Worm (Caenorhabditis elegans): Measurements from ENCODE around the gene glf-1.

glf-1 gene

ce11 chrIV:5885180-5885887, at the start of gene glf-1:
Gene glf-1, plus strand, starts transcription at chrIV:5885835.
- TF ChIP-seq nfya-1 (tag; optimal IDR thresholded peaks at IDR 0.05; ENCODE audit: insufficient read depth): no peak
- peak; percentile 30 for TF ChIP-seq nhr-23 (tag; optimal IDR thresholded peaks at IDR 0.05)
- peak; percentile 84 for TF ChIP-seq elt-1 (tag; optimal IDR thresholded peaks at IDR 0.05)
- TF ChIP-seq nhr-43 (tag; optimal IDR thresholded peaks at IDR 0.05; ENCODE audit: poor library complexity, severe bottlenecking): peak; percentile 1

- TF ChIP-seq jun-1 (tag; optimal IDR thresholded peaks at IDR 0.05) (no peak), ama-1 (optimal IDR thresholded peaks at IDR 0.05) (no peak), pha-4 (tag; optimal IDR thresholded peaks at IDR 0.05) (no peak), egl-5 (tag; optimal IDR thresholded peaks at IDR 0.05) (no peak), ceh-9 (tag; optimal IDR thresholded peaks at IDR 0.05) (no peak), nhr-43 (tag; optimal IDR thresholded peaks at IDR 0.05; ENCODE audit: poor library complexity, severe bottlenecking) (no peak), fos-1 (tag; optimal IDR thresholded peaks at IDR 0.05) (no peak), eor-1 (tag; optimal IDR thresholded peaks at IDR 0.05) (no peak), ZK546.5 (tag; optimal IDR thresholded peaks at IDR 0.05) (no peak), nhr-28 (tag; optimal IDR thresholded peaks at IDR 0.05) (no peak), nhr-11 (tag; optimal IDR thresholded peaks at IDR 0.05) (no peak), hmg-11 (tag; optimal IDR thresholded peaks at IDR 0.05) (no peak), fkh-10 (GFP tag; optimal IDR thresholded peaks at IDR 0.05) (no peak), unc-62 (GFP tag; optimal IDR thresholded peaks at IDR 0.05) (no peak)
Measured at ce11 chrIV:5839178-5839577, 46.5 kb upstream of the glf-1 start, which contains the start of gene C06E7.2. Gene C06E7.2, plus strand, starts transcription at chrIV:5839478.

ce11 chrIV:5842905-5843304, 42.7 kb upstream of the glf-1 start:
- TF ChIP-seq nhr-28 (tag; optimal IDR thresholded peaks at IDR 0.05): no peak
- TF ChIP-seq lin-15B (tag; optimal IDR thresholded peaks at IDR 0.05): no peak
- TF ChIP-seq skn-1 (tag; optimal IDR thresholded peaks at IDR 0.05): no peak
- peak; percentile 69 for TF ChIP-seq nfya-1 (tag; optimal IDR thresholded peaks at IDR 0.05; ENCODE audit: insufficient read depth)
- TF ChIP-seq unc-62 (GFP tag; optimal IDR thresholded peaks at IDR 0.05): no peak

ce11 chrIV:5846269-5846668, 39.4 kb upstream of the glf-1 start, which contains the start of gene sams-4:
Gene sams-4, minus strand, starts transcription at chrIV:5846369.
- TF ChIP-seq lin-39 (tag; optimal IDR thresholded peaks at IDR 0.05): no peak
- TF ChIP-seq nhr-43 (tag; optimal IDR thresholded peaks at IDR 0.05; ENCODE audit: poor library complexity, severe bottlenecking): no peak
- TF ChIP-seq ZK546.5 (tag; optimal IDR thresholded peaks at IDR 0.05): no peak
- TF ChIP-seq egl-27 (tag; optimal IDR thresholded peaks at IDR 0.05): no peak
- no peak for TF ChIP-seq egl-5 (tag; optimal IDR thresholded peaks at IDR 0.05)
- no peak for TF ChIP-seq pha-4 (tag; optimal IDR thresholded peaks at IDR 0.05)
- no peak for TF ChIP-seq nhr-77 (tag; optimal IDR thresholded peaks at IDR 0.05)
- no peak for TF ChIP-seq sea-2 (GFP tag; optimal IDR thresholded peaks at IDR 0.05)
- TF ChIP-seq R02D3.7 (tag; optimal IDR thresholded peaks at IDR 0.05): no peak
- TF ChIP-seq skn-1 (tag; optimal IDR thresholded peaks at IDR 0.05): no peak
- no peak for TF ChIP-seq elt-1 (tag; optimal IDR thresholded peaks at IDR 0.05)
- no peak for TF ChIP-seq mdl-1 (tag; optimal IDR thresholded peaks at IDR 0.05)
- no peak for TF ChIP-seq eor-1 (tag; optimal IDR thresholded peaks at IDR 0.05)
- no peak for TF ChIP-seq lsy-12 (tag; optimal IDR thresholded peaks at IDR 0.05)
- no peak for TF ChIP-seq fkh-10 (GFP tag; optimal IDR thresholded peaks at IDR 0.05)
- no peak for TF ChIP-seq ztf-11 (tag; optimal IDR thresholded peaks at IDR 0.05)

ce11 chrIV:5847986-5848707, 37.5 kb upstream of the glf-1 start, which contains the start of gene sams-3:
Gene sams-3, plus strand, starts transcription at chrIV:5848657.
- no peak for TF ChIP-seq aly-2 (tag; optimal IDR thresholded peaks at IDR 0.05)
- no peak for TF ChIP-seq R02D3.7 (tag; optimal IDR thresholded peaks at IDR 0.05)
- no peak for TF ChIP-seq daf-12 (tag; optimal IDR thresholded peaks at IDR 0.05)
- TF ChIP-seq ztf-11 (tag; optimal IDR thresholded peaks at IDR 0.05): no peak
- no peak for TF ChIP-seq jun-1 (tag; optimal IDR thresholded peaks at IDR 0.05)
- TF ChIP-seq ZK546.5 (tag; optimal IDR thresholded peaks at IDR 0.05): no peak
- no peak for TF ChIP-seq sea-2 (GFP tag; optimal IDR thresholded peaks at IDR 0.05)
- no peak for TF ChIP-seq pqm-1 (tag; optimal IDR thresholded peaks at IDR 0.05)
- no peak for TF ChIP-seq skn-1 (tag; optimal IDR thresholded peaks at IDR 0.05)
- no peak for TF ChIP-seq unc-62 (GFP tag; optimal IDR thresholded peaks at IDR 0.05)
- no peak for TF ChIP-seq unc-39 (tag; optimal IDR thresholded peaks at IDR 0.05)
- TF ChIP-seq nfya-1 (tag; optimal IDR thresholded peaks at IDR 0.05; ENCODE audit: insufficient read depth): peak; percentile 54
- no peak for TF ChIP-seq nhr-76 (tag; optimal IDR thresholded peaks at IDR 0.05)
- peak; percentile 83 for TF ChIP-seq hmg-11 (tag; optimal IDR thresholded peaks at IDR 0.05)
- TF ChIP-seq fkh-10 (GFP tag; optimal IDR thresholded peaks at IDR 0.05): no peak
- no peak for TF ChIP-seq snpc-4 (tag; optimal IDR thresholded peaks at IDR 0.05)
- no peak for TF ChIP-seq mdl-1 (tag; optimal IDR thresholded peaks at IDR 0.05)
- TF ChIP-seq nhr-67 (tag; optimal IDR thresholded peaks at IDR 0.05): no peak
- no peak for TF ChIP-seq ceh-28 (tag; optimal IDR thresholded peaks at IDR 0.05)
- TF ChIP-seq nhr-23 (tag; optimal IDR thresholded peaks at IDR 0.05): no peak
- no peak for TF ChIP-seq nhr-25 (tag; optimal IDR thresholded peaks at IDR 0.05)
- TF ChIP-seq elt-2 (tag; optimal IDR thresholded peaks at IDR 0.05): peak; percentile 3
- TF ChIP-seq lin-39 (tag; optimal IDR thresholded peaks at IDR 0.05): no peak
- TF ChIP-seq tbx-2 (tag; optimal IDR thresholded peaks at IDR 0.05): peak; percentile 77
- no peak for TF ChIP-seq nhr-11 (tag; optimal IDR thresholded peaks at IDR 0.05)
- TF ChIP-seq nhr-237 (tag; optimal IDR thresholded peaks at IDR 0.05): no peak
- no peak for TF ChIP-seq lin-15B (tag; optimal IDR thresholded peaks at IDR 0.05)
- TF ChIP-seq nhr-77 (tag; optimal IDR thresholded peaks at IDR 0.05): no peak
- TF ChIP-seq nhr-28 (tag; optimal IDR thresholded peaks at IDR 0.05): no peak
- no peak for TF ChIP-seq lsy-12 (tag; optimal IDR thresholded peaks at IDR 0.05)
- TF ChIP-seq elt-1 (tag; optimal IDR thresholded peaks at IDR 0.05): no peak
